Worm (Caenorhabditis elegans) whole organism, early embryonic: ENCODE results near the gene Y62H9A.10.

Source experiments
- ceh-13 ChIP-seq: fragments of 200-800 bp; sonication (Bioruptor generic); optimal IDR thresholded peaks from 2 replicates; lab custom pipeline; 2018; ENCODE audit warnings: mild to moderate bottlenecking, missing genetic modification characterization, missing compliant biosample characterization
- hmg-4 ChIP-seq: fragments of 200-800 bp; sonication (Bioruptor generic); optimal IDR thresholded peaks from 2 replicates; lab custom pipeline; 2018; ENCODE audit warnings: mild to moderate bottlenecking, missing genetic modification characterization, missing compliant biosample characterization
- tbx-11 ChIP-seq: fragments of 200-800 bp; sonication (Bioruptor generic); IDR thresholded peaks from 2 replicates; pipeline ENCODE4 v1.3.6; 2022; ENCODE audit warnings: missing genetic modification characterization, missing compliant biosample characterization

ce11 chrX:11892328-11892727 lies 10.2 kb downstream of the Y62H9A.10 start, which contains the start of gene Y62H9A.8:
- TF ChIP-seq tbx-11 (GFP tag; lab: Robert Waterston, UW) = no peak
- TF ChIP-seq hmg-4 (GFP tag; lab: Kevin White, UChicago) = no peak
- TF ChIP-seq ceh-13 (GFP tag; lab: Kevin White, UChicago) = no peak
